Worm (Caenorhabditis elegans) whole organism, L1 larva: ENCODE data around the gene madf-9.

Source experiments
- C16A3.4 ChIP-seq: fragments of 150-350 bp; optimal IDR thresholded peaks from 2 replicates; lab custom pipeline; 2014; ENCODE audit warnings: missing biosample characterization, missing genetic modification characterization
- aha-1 ChIP-seq: fragments of 150-350 bp; optimal IDR thresholded peaks from 2 replicates; lab custom pipeline; 2014; ENCODE audit warnings: missing biosample characterization, missing genetic modification characterization
- alr-1 ChIP-seq: fragments of 200-800 bp; sonication (Bioruptor generic); optimal IDR thresholded peaks from 2 replicates; lab custom pipeline; 2018; ENCODE audit warnings: borderline replicate concordance, mild to moderate bottlenecking, missing genetic modification characterization, missing compliant biosample characterization
- ama-1 ChIP-seq: fragments of 150-350 bp; optimal IDR thresholded peaks from 2 replicates; lab custom pipeline; 2014
- ceh-8 ChIP-seq: fragments of 200-800 bp; sonication (Bioruptor generic); optimal IDR thresholded peaks from 2 replicates; lab custom pipeline; 2018; ENCODE audit warnings: mild to moderate bottlenecking, missing genetic modification characterization, moderate library complexity, missing compliant biosample characterization
- ceh-88 ChIP-seq: fragments of 200-800 bp; sonication (Bioruptor generic); IDR thresholded peaks from 2 replicates; pipeline ENCODE4 v1.3.6; 2022; ENCODE audit warnings: missing genetic modification characterization, missing compliant biosample characterization
- ceh-90 ChIP-seq: sonication (generic microtip); optimal IDR thresholded peaks from 2 replicates; lab custom pipeline; 2016; ENCODE audit warnings: missing genetic modification characterization, missing compliant biosample characterization
- dpl-1 ChIP-seq, 3 experiments: fragments of 150-350 bp in 2 of 3; sonication (generic microtip) in 1 of 3; optimal IDR thresholded peaks; 2 replicates each; lab custom pipeline; 2014 to 2017; ENCODE audit warnings: missing biosample characterization in 3 of 3, missing genetic modification characterization in 3 of 3, missing genetic modification reagents in 3 of 3
- dsc-1 ChIP-seq: sonication (generic microtip); optimal IDR thresholded peaks from 2 replicates; lab custom pipeline; 2016; ENCODE audit warnings: mild to moderate bottlenecking, missing genetic modification characterization, missing compliant biosample characterization
- egl-13 ChIP-seq: sonication (generic microtip); optimal IDR thresholded peaks from 2 replicates; lab custom pipeline; 2016; ENCODE audit warnings: missing genotype, missing genetic modification reagents, missing genetic modification characterization, missing compliant biosample characterization
- egl-27 ChIP-seq, 2 experiments: fragments of 150-350 bp in 1 of 2; sonication (generic microtip); optimal IDR thresholded peaks; 3 replicates each; lab custom pipeline; 2017 to 2018; ENCODE audit warnings: missing biosample characterization in 2 of 2, missing genetic modification characterization in 2 of 2, missing genetic modification reagents in 2 of 2
- elt-3 ChIP-seq, 6 experiments: fragments of 150-350 bp in 1 of 6; sonication (generic microtip); optimal IDR thresholded peaks; 2 replicates each; lab custom pipeline; 2017 to 2018; ENCODE audit warnings: missing biosample characterization in 6 of 6, missing genetic modification characterization in 6 of 6, inconsistent platforms in 1 of 6
- fkh-10 ChIP-seq: sonication (generic microtip); optimal IDR thresholded peaks from 2 replicates; lab custom pipeline; 2017; ENCODE audit warnings: missing biosample characterization, missing genetic modification reagents, missing genetic modification characterization
- fkh-8 ChIP-seq: sonication (generic microtip); optimal IDR thresholded peaks from 2 replicates; lab custom pipeline; 2016; ENCODE audit warnings: mild to moderate bottlenecking, missing genetic modification characterization, missing compliant biosample characterization
- grh-1 ChIP-seq: fragments of 200-800 bp; sonication (Bioruptor generic); IDR thresholded peaks from 2 replicates; pipeline ENCODE4 v1.3.6; 2022; ENCODE audit warnings: missing genetic modification reagents, missing genetic modification characterization, missing compliant biosample characterization
- hlh-17 ChIP-seq: fragments of 200-800 bp; sonication (Bioruptor generic); optimal IDR thresholded peaks from 2 replicates; lab custom pipeline; 2018; ENCODE audit warnings: missing genetic modification characterization, mild to moderate bottlenecking, missing compliant biosample characterization, moderate library complexity, borderline replicate concordance
- hlh-4 ChIP-seq: sonication (generic microtip); optimal IDR thresholded peaks from 2 replicates; lab custom pipeline; 2016; ENCODE audit warnings: mild to moderate bottlenecking, missing genetic modification characterization, missing compliant biosample characterization
- hpl-2 ChIP-seq: fragments of 150-350 bp; optimal IDR thresholded peaks from 2 replicates; lab custom pipeline; 2014; ENCODE audit warnings: missing biosample characterization, missing genetic modification reagents, missing genetic modification characterization
- irx-1 ChIP-seq: sonication (generic microtip); optimal IDR thresholded peaks from 2 replicates; lab custom pipeline; 2016; ENCODE audit warnings: missing genetic modification characterization, missing compliant biosample characterization
- lin-13 ChIP-seq: fragments of 150-350 bp; optimal IDR thresholded peaks from 2 replicates; lab custom pipeline; 2014; ENCODE audit warnings: missing biosample characterization, missing genetic modification reagents, missing genetic modification characterization
- lin-14 ChIP-seq: fragments of 200-800 bp; sonication (Bioruptor generic); optimal IDR thresholded peaks from 2 replicates; lab custom pipeline; 2018; ENCODE audit warnings: mild to moderate bottlenecking, missing genetic modification characterization, moderate library complexity, missing compliant biosample characterization
- lin-39 ChIP-seq: fragments of 150-350 bp; optimal IDR thresholded peaks from 2 replicates; lab custom pipeline; 2014; ENCODE audit warnings: missing biosample characterization, missing genetic modification reagents, missing genetic modification characterization
- lir-3 ChIP-seq: sonication (generic microtip); optimal IDR thresholded peaks from 2 replicates; lab custom pipeline; 2016; ENCODE audit warnings: mild to moderate bottlenecking, missing genetic modification characterization, moderate library complexity, missing compliant biosample characterization; ENCODE audit not compliant: poor library complexity
- lsy-2 ChIP-seq, 2 experiments: fragments of 150-350 bp; optimal IDR thresholded peaks; 2 replicates each; lab custom pipeline; 2014; ENCODE audit warnings: missing biosample characterization in 2 of 2, missing genetic modification characterization in 2 of 2
- mab-9 ChIP-seq: fragments of 200-800 bp; sonication (Bioruptor generic); IDR thresholded peaks from 2 replicates; pipeline ENCODE4 v1.3.6; 2022; ENCODE audit warnings: missing genetic modification reagents, missing genetic modification characterization, missing compliant biosample characterization
- mef-2 ChIP-seq: fragments of 150-350 bp; optimal IDR thresholded peaks from 2 replicates; lab custom pipeline; 2014; ENCODE audit warnings: missing biosample characterization, missing genetic modification characterization
- mep-1 ChIP-seq: fragments of 150-350 bp; optimal IDR thresholded peaks from 2 replicates; lab custom pipeline; 2014; ENCODE audit warnings: missing biosample characterization, missing genetic modification characterization
- nhr-12 ChIP-seq: sonication (generic microtip); optimal IDR thresholded peaks from 2 replicates; lab custom pipeline; 2017; ENCODE audit warnings: missing biosample characterization, missing genetic modification characterization
- nhr-19 ChIP-seq: fragments of 200-800 bp; sonication (Bioruptor generic); conservative IDR thresholded peaks from 2 replicates; pipeline ENCODE4 v1.3.6; 2022; ENCODE audit warnings: missing genetic modification characterization, missing compliant biosample characterization
- nhr-20 ChIP-seq: sonication (generic microtip); optimal IDR thresholded peaks from 2 replicates; lab custom pipeline; 2016; ENCODE audit warnings: mild to moderate bottlenecking, missing genetic modification characterization, missing compliant biosample characterization
- nhr-28 ChIP-seq: fragments of 150-350 bp; optimal IDR thresholded peaks from 2 replicates; lab custom pipeline; 2014; ENCODE audit warnings: missing biosample characterization, missing genetic modification characterization
- nhr-71 ChIP-seq: sonication (generic microtip); optimal IDR thresholded peaks from 2 replicates; lab custom pipeline; 2016; ENCODE audit warnings: mild to moderate bottlenecking, missing genetic modification characterization, moderate library complexity, missing compliant biosample characterization
- nhr-77 ChIP-seq: fragments of 150-350 bp; optimal IDR thresholded peaks from 2 replicates; lab custom pipeline; 2014; ENCODE audit warnings: missing biosample characterization, missing genetic modification characterization
- nhr-84 ChIP-seq: sonication (generic microtip); optimal IDR thresholded peaks from 2 replicates; lab custom pipeline; 2017; ENCODE audit warnings: missing biosample characterization, missing genetic modification characterization
- nhr-85 ChIP-seq: sonication (generic microtip); peaks from one replicate; lab custom pipeline; 2016; ENCODE audit warnings: missing genetic modification characterization, inconsistent platforms, missing compliant biosample characterization
- pax-3 ChIP-seq: fragments of 200-800 bp; sonication (Bioruptor generic); optimal IDR thresholded peaks from 2 replicates; lab custom pipeline; 2018; ENCODE audit warnings: mild to moderate bottlenecking, missing genetic modification characterization, moderate library complexity, missing compliant biosample characterization
- rnt-1 ChIP-seq: sonication (generic microtip); optimal IDR thresholded peaks from 2 replicates; lab custom pipeline; 2016; ENCODE audit warnings: mild to moderate bottlenecking, missing genetic modification characterization, moderate library complexity, missing compliant biosample characterization
- snpc-4 ChIP-seq: fragments of 150-350 bp; optimal IDR thresholded peaks from 2 replicates; lab custom pipeline; 2014; ENCODE audit warnings: missing biosample characterization, missing genetic modification characterization
- snu-23 ChIP-seq: sonication (generic microtip); optimal IDR thresholded peaks from 2 replicates; lab custom pipeline; 2016; ENCODE audit warnings: missing genetic modification characterization, missing compliant biosample characterization
- swsn-7 ChIP-seq: sonication (generic microtip); optimal IDR thresholded peaks from 2 replicates; lab custom pipeline; 2016; ENCODE audit warnings: missing genetic modification characterization, missing compliant biosample characterization
- tbx-2 ChIP-seq: sonication (generic microtip); optimal IDR thresholded peaks from 2 replicates; lab custom pipeline; 2016; ENCODE audit warnings: missing genetic modification characterization, missing compliant biosample characterization
- tlp-1 ChIP-seq: fragments of 150-350 bp; optimal IDR thresholded peaks from 2 replicates; lab custom pipeline; 2014; ENCODE audit warnings: missing biosample characterization, missing genetic modification characterization
- unc-130 ChIP-seq: fragments of 150-350 bp; optimal IDR thresholded peaks from 2 replicates; lab custom pipeline; 2017; ENCODE audit warnings: missing biosample characterization, missing genetic modification characterization, inconsistent platforms
- unc-30 ChIP-seq: sonication (generic microtip); optimal IDR thresholded peaks from 2 replicates; lab custom pipeline; 2017; ENCODE audit warnings: missing biosample characterization, missing genetic modification characterization
- unc-98 ChIP-seq: fragments of 200-800 bp; sonication (Bioruptor generic); IDR thresholded peaks from 2 replicates; pipeline ENCODE4 v1.3.6; 2022; ENCODE audit warnings: missing genetic modification characterization, missing compliant biosample characterization
- vab-15 ChIP-seq: sonication (generic microtip); optimal IDR thresholded peaks from 2 replicates; lab custom pipeline; 2017; ENCODE audit warnings: missing genotype, mild to moderate bottlenecking, missing genetic modification characterization, missing compliant biosample characterization
- xbp-1 ChIP-seq: sonication (generic microtip); optimal IDR thresholded peaks from 2 replicates; lab custom pipeline; 2016; ENCODE audit warnings: missing genetic modification characterization, missing compliant biosample characterization
- ztf-11 ChIP-seq, 2 experiments: sonication (generic microtip); optimal IDR thresholded peaks; 2 replicates each; lab custom pipeline; 2016 to 2017; ENCODE audit warnings: missing genetic modification characterization in 2 of 2, missing biosample characterization in 1 of 2, missing compliant biosample characterization in 1 of 2

madf-9 gene

DNA sequence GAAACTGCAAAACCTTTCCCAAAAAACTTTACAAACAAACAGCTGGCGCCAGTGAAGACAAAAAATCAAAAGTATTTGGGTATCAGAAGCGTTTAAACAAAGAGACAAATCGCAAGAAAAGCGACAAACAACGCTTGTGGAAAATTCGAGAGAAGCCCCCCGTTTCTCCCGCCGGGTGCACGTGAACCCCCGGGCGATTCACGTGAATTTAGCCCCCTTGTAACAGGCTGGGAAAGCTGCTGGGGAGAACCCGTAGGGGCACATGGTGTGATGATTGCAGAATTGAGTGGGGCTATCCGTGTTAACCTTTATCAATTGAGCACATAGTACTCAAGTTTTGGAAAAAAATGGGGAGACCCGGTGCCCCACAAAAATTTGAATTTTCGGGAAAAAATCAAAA lies 17.3 kb downstream of the madf-9 start (continued):
- peak in 2 of 6 experiments; percentile 24 to 25 for TF ChIP-seq elt-3 (tag; optimal IDR thresholded peaks at IDR 0.05; lab: Kevin White, UChicago)
- TF ChIP-seq aha-1 = no peak
- peak; percentile 17 for TF ChIP-seq dsc-1 (tag; lab: Kevin White, UChicago)
- TF ChIP-seq hpl-2 (GFP tag; lab: Kevin White, UChicago) = no peak
- TF ChIP-seq nhr-84 (tag; lab: Kevin White, UChicago) = no peak
- TF ChIP-seq ceh-90 (tag; lab: Kevin White, UChicago) = no peak
- no peak for TF ChIP-seq hlh-17
- TF ChIP-seq dpl-1 (GFP tag; optimal IDR thresholded peaks at IDR 0.05; lab: Kevin White, UChicago) = peak in 2 of 3 experiments; percentile 15
- TF ChIP-seq snu-23 (GFP tag; lab: Kevin White, UChicago) = peak; percentile 87
- peak; percentile 63; the same call in 1 of the 2 replicates for TF ChIP-seq unc-98 (GFP tag; lab: Robert Waterston, UW)
- TF ChIP-seq lir-3 (tag; lab: Kevin White, UChicago) = peak; percentile 28
- TF ChIP-seq hlh-4 (tag; lab: Kevin White, UChicago) = no peak
- TF ChIP-seq tbx-2 (tag; lab: Kevin White, UChicago) = peak; percentile 90
- TF ChIP-seq ceh-8 = no peak
- TF ChIP-seq grh-1 (GFP tag; lab: Robert Waterston, UW) = peak; percentile 60
- no peak for TF ChIP-seq snpc-4 (tag; lab: Kevin White, UChicago)
- no peak for TF ChIP-seq vab-15 (tag; lab: Kevin White, UChicago)
- peak; percentile 27 for TF ChIP-seq nhr-77 (tag; lab: Kevin White, UChicago)
- TF ChIP-seq ceh-88 (GFP tag; lab: Robert Waterston, UW) = no peak; the same call in 1 of the 2 replicates
- peak; percentile 68 for TF ChIP-seq swsn-7 (tag; lab: Kevin White, UChicago)
- no peak for TF ChIP-seq fkh-10
- TF ChIP-seq tlp-1 (tag; lab: Kevin White, UChicago) = no peak
- no peak for TF ChIP-seq egl-13 (tag; lab: Kevin White, UChicago)
- no peak for TF ChIP-seq nhr-28
- no peak for TF ChIP-seq nhr-12
- TF ChIP-seq pax-3 (tag; lab: Kevin White, UChicago) = peak; percentile 15
- TF ChIP-seq C16A3.4 = peak; percentile 57
- no peak for TF ChIP-seq unc-30 (tag; lab: Kevin White, UChicago)
- no peak for TF ChIP-seq ztf-11 (tag; optimal IDR thresholded peaks at IDR 0.05; lab: Kevin White, UChicago)
- TF ChIP-seq lin-39 (tag; lab: Kevin White, UChicago) = peak; percentile 3
- TF ChIP-seq fkh-8 (tag; lab: Kevin White, UChicago) = no peak
- TF ChIP-seq mep-1 = no peak
- no peak for TF ChIP-seq lin-13 (GFP tag; lab: Kevin White, UChicago)
- peak; percentile 16 for TF ChIP-seq mef-2
- 0 out of 2 replicates have a peak, but pooled peaks have one; percentile 47 for TF ChIP-seq mab-9

DNA sequence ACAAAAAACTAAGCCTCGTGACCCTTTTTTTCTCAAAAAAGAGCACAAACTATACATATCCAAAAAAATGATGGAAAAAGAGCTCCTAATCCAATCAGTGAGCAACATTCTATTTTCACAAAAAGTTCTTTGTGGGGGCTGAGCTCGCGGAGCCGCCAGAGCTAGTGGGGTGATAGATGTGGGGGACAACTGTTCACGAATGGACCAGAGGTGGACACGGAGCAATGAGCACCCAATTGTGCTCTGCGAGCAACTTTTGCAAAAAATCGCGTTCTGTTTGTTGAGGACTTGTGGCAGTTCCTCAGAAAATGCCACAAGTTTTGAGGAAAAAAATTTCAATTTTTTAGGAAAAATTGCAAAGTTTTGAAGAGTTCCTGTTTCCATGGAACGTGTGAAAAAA lies 17.9 kb downstream of the madf-9 start:
- no peak for TF ChIP-seq lin-13 (GFP tag; lab: Kevin White, UChicago)
- TF ChIP-seq nhr-71 (tag; lab: Kevin White, UChicago) = peak; percentile 2
- no peak for TF ChIP-seq ama-1 (lab: Kevin White, UChicago)
- TF ChIP-seq nhr-19 (GFP tag; lab: Robert Waterston, UW) = 0 out of 2 replicates have a peak, but pooled peaks have one; percentile 2
- TF ChIP-seq lin-14 (GFP tag; lab: Kevin White, UChicago) = peak; percentile 14
- peak; percentile 63 for TF ChIP-seq rnt-1 (tag; lab: Kevin White, UChicago)

DNA sequence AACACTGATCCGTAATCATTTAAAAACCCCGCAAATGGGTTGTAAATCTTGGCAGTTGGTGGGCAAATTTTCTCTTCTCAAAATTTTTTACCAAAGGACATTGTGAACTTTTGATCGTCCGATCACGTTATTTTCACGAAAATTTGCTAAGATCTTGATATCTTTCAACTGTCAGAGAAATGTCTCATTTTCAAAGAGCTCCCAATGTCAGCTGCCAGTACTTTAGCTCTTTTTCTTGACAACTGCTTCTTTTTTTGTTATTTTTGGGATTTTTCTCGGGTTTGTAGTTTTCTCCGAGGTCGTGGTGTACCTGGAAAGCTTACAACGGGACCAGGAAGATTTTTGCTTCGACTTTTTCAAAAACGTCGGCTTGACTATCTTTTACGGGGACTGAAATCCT lies 19.0 kb downstream of the madf-9 start:
- peak; percentile 4 for TF ChIP-seq nhr-85 (tag; lab: Kevin White, UChicago)
- no peak for TF ChIP-seq swsn-7 (tag; lab: Kevin White, UChicago)
- no peak for TF ChIP-seq irx-1 (tag; lab: Kevin White, UChicago)
- TF ChIP-seq pax-3 (tag; lab: Kevin White, UChicago) = no peak
- peak; percentile 44 for TF ChIP-seq snu-23 (GFP tag; lab: Kevin White, UChicago)
- TF ChIP-seq mef-2 = peak; percentile 36
- TF ChIP-seq lsy-2 (tag; optimal IDR thresholded peaks at IDR 0.05; lab: Kevin White, UChicago) = peak; percentile 35 to 57
- no peak for TF ChIP-seq egl-27 (tag; optimal IDR thresholded peaks at IDR 0.05; lab: Kevin White, UChicago)
- no peak for TF ChIP-seq fkh-10
- no peak for TF ChIP-seq xbp-1
- TF ChIP-seq grh-1 (GFP tag; lab: Robert Waterston, UW) = no peak
- no peak for TF ChIP-seq snpc-4 (tag; lab: Kevin White, UChicago)
- peak; percentile 33; the same call in 1 of the 2 replicates for TF ChIP-seq unc-98 (GFP tag; lab: Robert Waterston, UW)
- TF ChIP-seq nhr-19 (GFP tag; lab: Robert Waterston, UW) = peak; percentile 77
- TF ChIP-seq alr-1 = no peak
- TF ChIP-seq nhr-71 (tag; lab: Kevin White, UChicago) = peak; percentile 83
- no peak for TF ChIP-seq vab-15 (tag; lab: Kevin White, UChicago)
- TF ChIP-seq mep-1 = peak; percentile 2
- TF ChIP-seq unc-130 (tag; lab: Kevin White, UChicago) = peak; percentile 15
- peak; percentile 40 for TF ChIP-seq nhr-20
- no peak for TF ChIP-seq elt-3 (tag; optimal IDR thresholded peaks at IDR 0.05; lab: Kevin White, UChicago)
- TF ChIP-seq rnt-1 (tag; lab: Kevin White, UChicago) = peak; percentile 65
